Fruit fly (Drosophila melanogaster): ENCODE data around the gene CG4793.

dm6 chr2L:15886187-15886586 is 37.0 kb upstream of the CG4793 start:
- TF ChIP-seq usp (GFP tag; optimal IDR thresholded peaks at IDR 0.05) (no peak), foxo (GFP tag; optimal IDR thresholded peaks at IDR 0.05) (peak in 1 of 2 experiments; percentile 12)

Measured in whole organism, wandering third instar larva.